Worm (Caenorhabditis elegans): ENCODE data around the gene sre-31.

- TF ChIP-seq him-1 (tag; optimal IDR thresholded peaks at IDR 0.05) (no peak), dao-5 (tag; optimal IDR thresholded peaks at IDR 0.05) (no peak)
Measured at ce11 chrII:12429743-12430142, 21.1 kb upstream of the sre-31 start, which contains the start of gene Y57A10C.8.
